Fruit fly (Drosophila melanogaster) whole organism, embryonic: ENCODE measurements around the gene DCTN5-p25.

ENCODE experiments used
- Bdp1 ChIP-seq: fragments of 200-800 bp; sonication (Bioruptor generic); optimal IDR thresholded peaks from 3 replicates; lab custom pipeline; 2016; ENCODE audit warnings: missing biosample characterization, missing genetic modification characterization
- Bgb ChIP-seq: fragments of 200-800 bp; sonication (Bioruptor generic); IDR thresholded peaks from 2 replicates; pipeline ENCODE4 v1.3.6; 2022; ENCODE audit warnings: missing biosample characterization, missing genetic modification characterization; ENCODE audit not compliant: partially characterized antibody
- C15 ChIP-seq: fragments of 200-800 bp; sonication (Bioruptor generic); IDR thresholded peaks from 3 replicates; pipeline ENCODE4 v1.3.6; 2022; ENCODE audit warnings: missing biosample characterization, missing genetic modification characterization
- CG10321 ChIP-seq: fragments of 200-800 bp; sonication (Bioruptor generic); IDR thresholded peaks from 2 replicates; pipeline ENCODE4 v1.3.6; 2022; ENCODE audit warnings: missing biosample characterization, missing genetic modification characterization
- CG10431 ChIP-seq: fragments of 200-800 bp; sonication (Bioruptor generic); optimal IDR thresholded peaks from 3 replicates; lab custom pipeline; 2018; ENCODE audit warnings: missing biosample characterization, mild to moderate bottlenecking, missing genetic modification characterization
- CG10979 ChIP-seq: fragments of 200-800 bp; sonication (Bioruptor generic); optimal IDR thresholded peaks from 2 replicates; lab custom pipeline; 2018; ENCODE audit warnings: missing biosample characterization, mild to moderate bottlenecking, missing genetic modification characterization, moderate library complexity
- CG15479 ChIP-seq: fragments of 200-800 bp; sonication (Bioruptor generic); optimal IDR thresholded peaks from 3 replicates; lab custom pipeline; 2019; ENCODE audit warnings: missing biosample characterization, mild to moderate bottlenecking, missing genetic modification characterization, moderate library complexity
- CG16813 ChIP-seq: fragments of 200-800 bp; sonication (Bioruptor generic); IDR thresholded peaks from 3 replicates; pipeline ENCODE4 v1.3.6; 2022; ENCODE audit warnings: missing biosample characterization, missing genetic modification characterization; ENCODE audit not compliant: partially characterized antibody
- CG17328 ChIP-seq: fragments of 200-800 bp; sonication (Bioruptor generic); IDR thresholded peaks from 2 replicates; pipeline ENCODE4 v1.3.6; 2022; ENCODE audit warnings: missing biosample characterization, missing genetic modification characterization
- CG1832 ChIP-seq: fragments of 200-800 bp; sonication (Bioruptor generic); optimal IDR thresholded peaks from 2 replicates; lab custom pipeline; 2017; ENCODE audit warnings: missing biosample characterization, mild to moderate bottlenecking, missing genetic modification characterization, inconsistent platforms
- CG18476 ChIP-seq: fragments of 200-800 bp; sonication (Bioruptor generic); optimal IDR thresholded peaks from 2 replicates; lab custom pipeline; 2016; ENCODE audit warnings: missing biosample characterization, mild to moderate bottlenecking, missing genetic modification characterization
- CG2678 ChIP-seq: fragments of 200-800 bp; sonication (Bioruptor generic); optimal IDR thresholded peaks from 3 replicates; lab custom pipeline; 2019; ENCODE audit warnings: missing biosample characterization, mild to moderate bottlenecking, missing genetic modification characterization, moderate library complexity
- CG3163 ChIP-seq: fragments of 200-800 bp; sonication (Bioruptor generic); optimal IDR thresholded peaks from 3 replicates; lab custom pipeline; 2016; ENCODE audit warnings: missing biosample characterization, missing genetic modification characterization
- CG32532 ChIP-seq: fragments of 200-800 bp; sonication (Bioruptor generic); IDR thresholded peaks from 2 replicates; pipeline ENCODE4 v1.3.6; 2022; ENCODE audit warnings: missing biosample characterization, missing genetic modification characterization
- CG7357 ChIP-seq: fragments of 200-800 bp; sonication (Bioruptor generic); IDR thresholded peaks from 3 replicates; pipeline ENCODE4 v1.3.6; 2022; ENCODE audit warnings: missing biosample characterization, missing genetic modification characterization
- CG7372 ChIP-seq: fragments of 200-800 bp; sonication (Bioruptor generic); IDR thresholded peaks from 2 replicates; pipeline ENCODE4 v1.3.6; 2022; ENCODE audit warnings: missing biosample characterization, missing genetic modification characterization
- D19A ChIP-seq: fragments of 200-800 bp; optimal IDR thresholded peaks from 3 replicates; lab custom pipeline; 2019; ENCODE audit warnings: missing biosample characterization, mild to moderate bottlenecking, missing genetic modification characterization, moderate library complexity
- Deaf1 ChIP-seq: fragments of 200-800 bp; optimal IDR thresholded peaks from 3 replicates; lab custom pipeline; 2019; ENCODE audit warnings: missing biosample characterization, mild to moderate bottlenecking, missing genetic modification characterization, moderate library complexity
- E2f2 ChIP-seq: fragments of 200-800 bp; sonication (Bioruptor generic); IDR thresholded peaks from 2 replicates; pipeline ENCODE4 v1.3.6; 2022; ENCODE audit warnings: missing biosample characterization, missing genetic modification characterization
- Ets65A ChIP-seq: fragments of 200-800 bp; sonication (Bioruptor generic); peaks from one replicate; lab custom pipeline; 2016; ENCODE audit warnings: missing biosample characterization, missing genetic modification characterization
- Ets97D ChIP-seq: fragments of 200-800 bp; sonication (Bioruptor generic); optimal IDR thresholded peaks from 3 replicates; lab custom pipeline; 2016; ENCODE audit warnings: missing biosample characterization, missing genetic modification characterization
- HLH54F ChIP-seq: fragments of 200-800 bp; sonication (Bioruptor generic); optimal IDR thresholded peaks from 3 replicates; lab custom pipeline; 2016; ENCODE audit warnings: missing biosample characterization, missing genetic modification characterization
- HLHmδ ChIP-seq: fragments of 200-800 bp; sonication (Bioruptor generic); optimal IDR thresholded peaks from 2 replicates; lab custom pipeline; 2018; ENCODE audit warnings: missing biosample characterization, mild to moderate bottlenecking, missing genetic modification characterization, moderate library complexity
- NC2β ChIP-seq: fragments of 200-800 bp; sonication (Bioruptor generic); optimal IDR thresholded peaks from 2 replicates; lab custom pipeline; 2016; ENCODE audit warnings: missing biosample characterization, missing genetic modification characterization
- Trl ChIP-seq, 3 experiments: fragments of >200 bp in 2 of 3; fragments of 200-800 bp in 1 of 3; sonication (Bioruptor generic) in 1 of 3; optimal IDR thresholded peaks; 2 replicates in 1 of 3; 3 replicates in 2 of 3; lab custom pipeline; 2016 to 2017; ENCODE audit warnings: missing biosample characterization in 1 of 3, missing genetic modification characterization in 1 of 3
- abd-A ChIP-seq: fragments of 200-800 bp; sonication (Bioruptor generic); optimal IDR thresholded peaks from 3 replicates; lab custom pipeline; 2019; ENCODE audit warnings: missing biosample characterization, mild to moderate bottlenecking, missing genetic modification characterization, moderate library complexity
- ase ChIP-seq: fragments of 200-800 bp; sonication (Bioruptor generic); IDR thresholded peaks from 3 replicates; pipeline ENCODE4 v1.3.6; 2022; ENCODE audit warnings: missing biosample characterization, missing genetic modification characterization
- cad ChIP-seq: fragments of >200 bp; optimal IDR thresholded peaks from 2 replicates; lab custom pipeline; 2017; ENCODE audit warnings: missing biosample characterization, missing genetic modification characterization
- cg ChIP-seq: fragments of 200-800 bp; sonication (Bioruptor generic); optimal IDR thresholded peaks from 3 replicates; lab custom pipeline; 2019; ENCODE audit warnings: missing biosample characterization, mild to moderate bottlenecking, missing genetic modification characterization, moderate library complexity
- chif ChIP-seq, 2 experiments: fragments of 200-800 bp; sonication (Bioruptor generic); optimal IDR thresholded peaks; 3 replicates each; lab custom pipeline; 2016; ENCODE audit warnings: missing biosample characterization in 2 of 2, missing genetic modification characterization in 2 of 2
- ci ChIP-seq: fragments of 200-800 bp; sonication (Bioruptor generic); IDR thresholded peaks from 3 replicates; pipeline ENCODE4 v1.3.6; 2022; ENCODE audit warnings: missing biosample characterization, missing genetic modification characterization
- ewg ChIP-seq: fragments of 200-800 bp; sonication (Bioruptor generic); optimal IDR thresholded peaks from 3 replicates; lab custom pipeline; 2017; ENCODE audit warnings: mild to moderate bottlenecking, missing biosample characterization, missing genetic modification reagents, missing genetic modification characterization
- grau ChIP-seq: fragments of 200-800 bp; optimal IDR thresholded peaks from 3 replicates; lab custom pipeline; 2019; ENCODE audit warnings: missing biosample characterization, mild to moderate bottlenecking, missing genetic modification characterization, moderate library complexity
- hbn ChIP-seq: fragments of 200-800 bp; sonication (Bioruptor generic); IDR thresholded peaks from 2 replicates; pipeline ENCODE4 v1.3.6; 2022; ENCODE audit warnings: missing biosample characterization, missing genetic modification characterization; ENCODE audit not compliant: partially characterized antibody
- maf-S ChIP-seq: fragments of 200-800 bp; sonication (Bioruptor generic); optimal IDR thresholded peaks from 2 replicates; lab custom pipeline; 2016; ENCODE audit warnings: missing biosample characterization, missing genetic modification characterization
- peb ChIP-seq: fragments of 200-800 bp; sonication (Bioruptor generic); IDR thresholded peaks from 2 replicates; pipeline ENCODE4 v1.3.6; 2022; ENCODE audit warnings: missing biosample characterization, missing genetic modification characterization
- phol ChIP-seq: fragments of 200-800 bp; sonication (Bioruptor generic); optimal IDR thresholded peaks from 3 replicates; lab custom pipeline; 2018; ENCODE audit warnings: missing biosample characterization, mild to moderate bottlenecking, missing genetic modification characterization, moderate library complexity
- prd ChIP-seq, 3 experiments: fragments of >200 bp in 2 of 3; fragments of 200-800 bp in 1 of 3; sonication (Bioruptor generic) in 1 of 3; optimal IDR thresholded peaks in 2 of 3; IDR thresholded peaks in 1 of 3; 2 replicates in 2 of 3; 3 replicates in 1 of 3; pipeline versions ENCODE4 v1.3.6 to Lab custom; 2017 to 2022; ENCODE audit warnings: missing biosample characterization in 1 of 3, missing genetic modification characterization in 1 of 3
- psq ChIP-seq: fragments of 200-800 bp; sonication (Bioruptor generic); optimal IDR thresholded peaks from 2 replicates; lab custom pipeline; 2017; ENCODE audit warnings: missing biosample characterization, missing genetic modification characterization
- scrt ChIP-seq: fragments of 200-800 bp; sonication (Bioruptor generic); optimal IDR thresholded peaks from 2 replicates; lab custom pipeline; 2018; ENCODE audit warnings: missing biosample characterization, mild to moderate bottlenecking, missing genetic modification characterization, moderate library complexity
- sd ChIP-seq: fragments of 200-800 bp; sonication (Bioruptor generic); optimal IDR thresholded peaks from 3 replicates; lab custom pipeline; 2018; ENCODE audit warnings: missing biosample characterization, mild to moderate bottlenecking, missing genetic modification characterization, moderate library complexity
- tio ChIP-seq: fragments of 200-800 bp; sonication (Bioruptor generic); optimal IDR thresholded peaks from 2 replicates; lab custom pipeline; 2017; ENCODE audit warnings: missing biosample characterization, missing genetic modification characterization, inconsistent platforms
- tll ChIP-seq, 2 experiments: fragments of 200-800 bp in 1 of 2; fragments of >200 bp in 1 of 2; sonication (Bioruptor generic) in 1 of 2; optimal IDR thresholded peaks; 2 replicates each; lab custom pipeline; 2017 to 2019; ENCODE audit warnings: missing biosample characterization in 2 of 2, missing genetic modification characterization in 2 of 2, mild to moderate bottlenecking in 1 of 2, moderate library complexity in 1 of 2
- unpg ChIP-seq: fragments of 200-800 bp; sonication (Bioruptor generic); optimal IDR thresholded peaks from 3 replicates; lab custom pipeline; 2018; ENCODE audit warnings: missing biosample characterization, mild to moderate bottlenecking, missing genetic modification characterization, moderate library complexity
- zen ChIP-seq: fragments of 200-800 bp; sonication (Bioruptor generic); optimal IDR thresholded peaks from 3 replicates; lab custom pipeline; 2018; ENCODE audit warnings: missing biosample characterization, mild to moderate bottlenecking, missing genetic modification characterization, moderate library complexity

DCTN5-p25 gene

dm6 chr2L:15011779-15012178 lies 6.2 kb downstream of the DCTN5-p25 start (continued):
- TF ChIP-seq HLH54F (GFP tag; lab: Kevin White, UChicago) (no peak), D19A (tag; lab: Kevin White, UChicago) (no peak), psq (no peak), CG7357 (GFP tag; lab: Robert Waterston, UW) (no peak), tio (GFP tag; lab: Kevin White, UChicago) (no peak), Bgb (GFP tag; lab: Robert Waterston, UW) (peak; percentile 31; the same call in 1 of the 2 replicates), peb (no peak), ewg (GFP tag; lab: Kevin White, UChicago) (peak; percentile 14), C15 (GFP tag; lab: Robert Waterston, UW) (no peak), maf-S (GFP tag; lab: Kevin White, UChicago) (no peak), CG7372 (GFP tag; lab: Robert Waterston, UW) (no peak), CG18476 (GFP tag; lab: Kevin White, UChicago) (peak; percentile 2), CG3163 (GFP tag; lab: Kevin White, UChicago) (no peak), CG16813 (GFP tag; lab: Robert Waterston, UW) (no peak), Deaf1 (tag; lab: Kevin White, UChicago) (peak; percentile 58), Bdp1 (GFP tag; lab: Kevin White, UChicago) (no peak), NC2β (GFP tag; lab: Kevin White, UChicago) (no peak)

- no peak for TF ChIP-seq HLHmδ (GFP tag; lab: Kevin White, UChicago)
- TF ChIP-seq ci (GFP tag; lab: Robert Waterston, UW): 0 out of 3 replicates have a peak, but pooled peaks have one; percentile 23
- TF ChIP-seq CG7372 (GFP tag; lab: Robert Waterston, UW): 0 out of 2 replicates have a peak, but pooled peaks have one; percentile 14
- TF ChIP-seq unpg (GFP tag; lab: Kevin White, UChicago): no peak
- no peak for TF ChIP-seq CG10431 (GFP tag; lab: Kevin White, UChicago)
- TF ChIP-seq cg: peak; percentile 47
- no peak for TF ChIP-seq prd (optimal IDR thresholded peaks at IDR 0.05; lab: Kevin White, UChicago)
- TF ChIP-seq prd (GFP tag; IDR thresholded peaks at IDR 0.05; lab: Robert Waterston, UW): 0 out of 3 replicates have a peak, but pooled peaks have one; percentile 23
- TF ChIP-seq chif (GFP tag; optimal IDR thresholded peaks at IDR 0.05; lab: Kevin White, UChicago): no peak
- TF ChIP-seq scrt (GFP tag; lab: Kevin White, UChicago): peak; percentile 0
- 0 out of 2 replicates have a peak, but pooled peaks have one; percentile 10 for TF ChIP-seq CG17328 (GFP tag; lab: Robert Waterston, UW)
- TF ChIP-seq cad (GFP tag; lab: Kevin White, UChicago): peak; percentile 80
- TF ChIP-seq E2f2 (GFP tag; lab: Robert Waterston, UW): no peak
- peak; percentile 78 for TF ChIP-seq zen (tag; lab: Kevin White, UChicago)
- no peak for TF ChIP-seq hbn (GFP tag; lab: Robert Waterston, UW)
- TF ChIP-seq CG32532 (GFP tag; lab: Robert Waterston, UW): no peak
- TF ChIP-seq ase: no peak
- no peak for TF ChIP-seq Ets97D (GFP tag; lab: Kevin White, UChicago)
- TF ChIP-seq CG1832 (GFP tag; lab: Kevin White, UChicago): peak; percentile 10
- TF ChIP-seq CG10321 (GFP tag; lab: Robert Waterston, UW): 0 out of 2 replicates have a peak, but pooled peaks have one; percentile 28
- TF ChIP-seq CG2678: no peak
- TF ChIP-seq CG10979: peak; percentile 12
- TF ChIP-seq abd-A: peak; percentile 34
- peak; percentile 22 for TF ChIP-seq Ets65A (GFP tag; lab: Kevin White, UChicago)
- peak in 1 of 2 experiments; percentile 83 for TF ChIP-seq tll (GFP tag; optimal IDR thresholded peaks at IDR 0.05; lab: Kevin White, UChicago)
- TF ChIP-seq Trl (optimal IDR thresholded peaks at IDR 0.05; lab: Kevin White, UChicago): peak; percentile 44 to 67
- TF ChIP-seq Trl (GFP tag; optimal IDR thresholded peaks at IDR 0.05; lab: Kevin White, UChicago): no peak
- TF ChIP-seq CG15479 (GFP tag; lab: Kevin White, UChicago): peak; percentile 55
- TF ChIP-seq grau (tag; lab: Kevin White, UChicago): no peak
- peak; percentile 4 for TF ChIP-seq sd
- TF ChIP-seq phol: peak; percentile 7
- TF ChIP-seq, all 482 proteins: peak for 18
Measured at dm6 chr2L:15013523-15013922, 8.0 kb downstream of the DCTN5-p25 start.
